Worm (Caenorhabditis elegans) whole organism, mixed stage, embryonic: ENCODE data around the gene C07D8.6.
"Not testable (repeated sequence)": the region's sequence is repeated elsewhere in the genome, so short reads cannot be mapped to it uniquely, and the experiment has no call there.

Experiments
- M03D4.4 ChIP-seq: sonication (generic microtip); optimal IDR thresholded peaks from 2 replicates; lab custom pipeline; 2017; ENCODE audit warnings: mild to moderate bottlenecking, missing genetic modification characterization, missing compliant biosample characterization
- bed-3 ChIP-seq: fragments of 200-800 bp; sonication (Bioruptor generic); optimal IDR thresholded peaks from 3 replicates; lab custom pipeline; 2018; ENCODE audit warnings: mild to moderate bottlenecking, missing genetic modification characterization, moderate library complexity, missing compliant biosample characterization
- blmp-1 ChIP-seq: fragments of 150-350 bp; optimal IDR thresholded peaks from 2 replicates; lab custom pipeline; 2014; ENCODE audit warnings: missing biosample characterization, missing genetic modification characterization
- ceh-83 ChIP-seq: fragments of 200-800 bp; sonication (Bioruptor generic); optimal IDR thresholded peaks from 2 replicates; lab custom pipeline; 2018; ENCODE audit warnings: mild to moderate bottlenecking, missing genetic modification characterization, missing compliant biosample characterization
- ces-1 ChIP-seq: fragments of 150-350 bp; optimal IDR thresholded peaks from 2 replicates; lab custom pipeline; 2014; ENCODE audit warnings: missing biosample characterization, missing genetic modification reagents, missing genetic modification characterization
- cnd-1 ChIP-seq: fragments of 200-800 bp; sonication (Bioruptor generic); optimal IDR thresholded peaks from 2 replicates; lab custom pipeline; 2018; ENCODE audit warnings: mild to moderate bottlenecking, missing genetic modification characterization, missing compliant biosample characterization
- drap-1 ChIP-seq: fragments of 200-800 bp; sonication (Bioruptor generic); optimal IDR thresholded peaks from 3 replicates; lab custom pipeline; 2018; ENCODE audit warnings: mild to moderate bottlenecking, missing genetic modification characterization, missing compliant biosample characterization
- elt-1 ChIP-seq: sonication (generic microtip); optimal IDR thresholded peaks from 2 replicates; lab custom pipeline; 2017; ENCODE audit warnings: missing genetic modification characterization, mild to moderate bottlenecking, missing compliant biosample characterization, antibody characterized with exemption, moderate library complexity, borderline replicate concordance; ENCODE audit not compliant: insufficient read depth
- elt-3 ChIP-seq: fragments of 150-350 bp; optimal IDR thresholded peaks from 2 replicates; lab custom pipeline; 2014; ENCODE audit warnings: missing biosample characterization, missing genetic modification characterization
- ham-2 ChIP-seq: fragments of 200-800 bp; sonication (Bioruptor generic); optimal IDR thresholded peaks from 2 replicates; lab custom pipeline; 2018; ENCODE audit warnings: mild to moderate bottlenecking, missing genetic modification characterization, missing compliant biosample characterization
- hlh-1 ChIP-seq: fragments of 150-350 bp; optimal IDR thresholded peaks from 2 replicates; lab custom pipeline; 2014; ENCODE audit warnings: missing biosample characterization, missing genetic modification reagents, missing genetic modification characterization
- lin-13 ChIP-seq: fragments of 150-350 bp; optimal IDR thresholded peaks from 2 replicates; lab custom pipeline; 2014; ENCODE audit warnings: missing biosample characterization, missing genetic modification characterization
- lin-32 ChIP-seq: fragments of 200-800 bp; sonication (Bioruptor generic); optimal IDR thresholded peaks from 2 replicates; lab custom pipeline; 2018; ENCODE audit warnings: mild to moderate bottlenecking, missing genetic modification characterization, missing compliant biosample characterization
- lsy-2 ChIP-seq: fragments of 150-350 bp; optimal IDR thresholded peaks from 2 replicates; lab custom pipeline; 2014; ENCODE audit warnings: missing biosample characterization, missing genetic modification characterization
- mab-5 ChIP-seq: fragments of 150-350 bp; optimal IDR thresholded peaks from 2 replicates; lab custom pipeline; 2014; ENCODE audit warnings: missing biosample characterization, missing genetic modification characterization
- mep-1 ChIP-seq: fragments of 150-350 bp; optimal IDR thresholded peaks from 2 replicates; lab custom pipeline; 2017; ENCODE audit warnings: missing biosample characterization, missing genetic modification reagents, missing genetic modification characterization, inconsistent platforms
- mls-2 ChIP-seq: sonication (generic microtip); optimal IDR thresholded peaks from 2 replicates; lab custom pipeline; 2016; ENCODE audit warnings: mild to moderate bottlenecking, missing genetic modification characterization, moderate library complexity, missing compliant biosample characterization
- nhr-12 ChIP-seq: fragments of 150-350 bp; optimal IDR thresholded peaks from 2 replicates; lab custom pipeline; 2014; ENCODE audit warnings: missing biosample characterization, missing genetic modification characterization
- nhr-237 ChIP-seq: fragments of 150-350 bp; optimal IDR thresholded peaks from 2 replicates; lab custom pipeline; 2014; ENCODE audit warnings: missing biosample characterization, missing genetic modification characterization
- nhr-76 ChIP-seq: sonication (generic microtip); optimal IDR thresholded peaks from 2 replicates; lab custom pipeline; 2017; ENCODE audit warnings: missing biosample characterization, missing genetic modification characterization
- pha-4 ChIP-seq: fragments of 150-350 bp; optimal IDR thresholded peaks from 2 replicates; lab custom pipeline; 2018; ENCODE audit warnings: missing biosample characterization, missing genetic modification reagents, missing genetic modification characterization
- sem-2 ChIP-seq: fragments of 200-800 bp; sonication (Bioruptor generic); optimal IDR thresholded peaks from 2 replicates; lab custom pipeline; 2018; ENCODE audit warnings: mild to moderate bottlenecking, missing genetic modification characterization, missing compliant biosample characterization
- sptf-1 ChIP-seq: sonication (generic microtip); optimal IDR thresholded peaks from 2 replicates; lab custom pipeline; 2017; ENCODE audit warnings: mild to moderate bottlenecking, missing genetic modification characterization, moderate library complexity, missing compliant biosample characterization
- tbx-8 ChIP-seq: fragments of 200-800 bp; sonication (Bioruptor generic); optimal IDR thresholded peaks from 2 replicates; lab custom pipeline; 2018; ENCODE audit warnings: mild to moderate bottlenecking, missing genetic modification characterization, moderate library complexity, missing compliant biosample characterization
- unc-120 ChIP-seq: sonication (generic microtip); optimal IDR thresholded peaks from 2 replicates; lab custom pipeline; 2017; ENCODE audit warnings: missing genetic modification characterization, missing compliant biosample characterization; ENCODE audit not compliant: poor library complexity, severe bottlenecking
- unc-39 ChIP-seq: fragments of 150-350 bp; optimal IDR thresholded peaks from 2 replicates; lab custom pipeline; 2014; ENCODE audit warnings: missing biosample characterization, missing genetic modification characterization
- unc-62 ChIP-seq: fragments of 150-350 bp; optimal IDR thresholded peaks from 2 replicates; lab custom pipeline; 2014; ENCODE audit warnings: missing biosample characterization, missing genetic modification reagents, missing genetic modification characterization
- zip-8 ChIP-seq: fragments of 150-350 bp; optimal IDR thresholded peaks from 2 replicates; lab custom pipeline; 2014; ENCODE audit warnings: missing biosample characterization, missing genetic modification characterization
- ztf-11 ChIP-seq: fragments of 150-350 bp; optimal IDR thresholded peaks from 2 replicates; lab custom pipeline; 2014; ENCODE audit warnings: missing biosample characterization, missing genetic modification characterization

Gene C07D8.6

DNA sequence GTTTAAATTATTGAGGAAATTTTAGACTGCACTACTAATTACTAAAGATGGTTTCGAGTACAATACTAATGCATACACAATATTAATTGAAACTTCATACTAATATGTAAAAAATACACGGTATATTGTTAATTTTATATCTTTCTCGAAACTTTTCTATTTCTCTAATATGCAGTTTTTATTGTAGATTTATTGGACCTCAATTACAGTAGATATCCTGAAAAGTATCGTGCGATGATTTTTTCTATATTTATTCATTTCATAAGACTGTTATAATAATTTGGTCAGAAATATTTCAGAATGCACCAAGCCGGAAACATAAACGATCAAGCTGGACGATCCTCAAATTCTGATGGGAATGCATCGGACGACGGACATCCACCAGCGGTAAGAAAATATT is 2.4 kb downstream of the C07D8.6 start, which contains the start of gene C07D8.5:
Gene C07D8.5 (plus strand): TSS at position 301 of the 400 bp plus-strand sequence.
- TF ChIP-seq zip-8: no peak
- no peak for TF ChIP-seq ceh-83 (GFP tag; lab: Kevin White, UChicago)
- no peak for TF ChIP-seq bed-3 (GFP tag; lab: Kevin White, UChicago)
- no peak for TF ChIP-seq nhr-76 (tag; lab: Kevin White, UChicago)
- TF ChIP-seq nhr-237: no peak
- no peak for TF ChIP-seq blmp-1
- no peak for TF ChIP-seq unc-39 (tag; lab: Kevin White, UChicago)
- no peak for TF ChIP-seq sptf-1 (tag; lab: Kevin White, UChicago)
- TF ChIP-seq tbx-8 (GFP tag; lab: Kevin White, UChicago): no peak
- no peak for TF ChIP-seq elt-1
- no peak for TF ChIP-seq lin-13 (tag; lab: Kevin White, UChicago)
- TF ChIP-seq mab-5 (tag; lab: Kevin White, UChicago): no peak

DNA sequence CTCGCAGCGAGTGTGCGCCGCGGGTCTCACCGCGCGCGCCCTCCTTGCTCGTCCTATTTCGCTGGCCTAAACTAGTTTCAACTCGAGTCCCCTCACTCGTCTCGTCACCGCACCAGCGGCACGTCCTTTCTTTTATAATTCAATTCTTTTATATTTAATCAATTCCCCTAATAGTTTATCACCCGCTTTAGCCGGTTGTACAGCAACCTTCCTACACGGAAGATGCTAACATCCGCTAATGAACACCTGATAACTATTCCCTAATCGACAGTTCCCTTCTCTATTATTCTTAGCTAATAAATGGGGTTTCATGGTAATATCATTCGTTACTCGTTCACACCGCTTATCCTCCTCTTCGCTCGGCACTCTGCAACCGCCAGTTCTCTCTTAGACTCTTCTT is 24.0 kb downstream of the C07D8.6 start, which contains the start of gene C56G3.2:
Gene C56G3.2 (plus strand): TSS at position 301 of the 400 bp plus-strand sequence.
- TF ChIP-seq cnd-1 (tag; lab: Kevin White, UChicago); lin-13 (tag; lab: Kevin White, UChicago); ham-2 (GFP tag; lab: Kevin White, UChicago): not testable (repeated sequence)

DNA sequence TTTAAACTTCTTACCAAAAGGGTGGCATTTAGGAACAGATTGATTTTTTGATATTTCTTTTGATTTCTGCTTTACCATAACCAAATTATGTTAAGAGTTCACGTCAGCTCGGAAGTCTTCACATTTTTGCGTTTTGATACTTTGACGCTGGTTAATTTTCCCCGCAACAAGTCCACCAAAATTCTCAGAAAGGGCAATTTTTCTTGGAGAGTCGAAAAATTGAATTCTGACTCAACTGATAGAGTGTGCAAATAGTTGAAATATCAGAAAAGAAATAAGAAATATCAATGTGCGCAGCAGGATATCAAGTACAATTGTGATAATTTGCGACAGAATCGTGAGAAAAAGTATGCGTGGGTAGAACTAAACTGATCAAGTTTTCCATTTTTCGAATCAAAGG is 28.5 kb downstream of the C07D8.6 start:
- TF ChIP-seq ztf-11 (tag; lab: Kevin White, UChicago): no peak
- TF ChIP-seq cnd-1 (tag; lab: Kevin White, UChicago): no peak
- no peak for TF ChIP-seq elt-1
- no peak for TF ChIP-seq nhr-76 (tag; lab: Kevin White, UChicago)
- no peak for TF ChIP-seq unc-120 (tag; lab: Kevin White, UChicago)
- TF ChIP-seq nhr-12 (tag; lab: Kevin White, UChicago): no peak
- TF ChIP-seq bed-3 (GFP tag; lab: Kevin White, UChicago): no peak
- TF ChIP-seq mep-1: no peak
- no peak for TF ChIP-seq sem-2 (GFP tag; lab: Kevin White, UChicago)
- TF ChIP-seq hlh-1 (tag; lab: Kevin White, UChicago): no peak

DNA sequence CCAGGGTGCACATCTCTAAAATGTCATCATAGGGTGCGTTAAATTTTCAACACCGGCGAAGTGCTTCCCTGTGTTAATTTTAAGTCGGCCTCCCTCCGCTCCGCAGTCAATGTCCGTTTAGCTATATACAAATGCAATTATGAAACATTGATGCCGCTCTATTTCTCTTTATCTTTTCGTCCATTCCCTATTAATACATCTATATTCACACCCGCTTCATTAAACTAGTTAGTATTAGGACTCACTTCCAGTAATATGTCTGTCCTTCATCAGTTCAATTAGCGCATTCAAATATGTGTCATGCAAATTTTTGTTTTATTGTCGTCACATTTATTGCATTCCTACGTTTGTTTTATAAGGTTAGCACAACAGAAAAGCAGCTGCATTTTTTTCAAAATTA is 30.6 kb downstream of the C07D8.6 start:
- TF ChIP-seq ham-2 (GFP tag; lab: Kevin White, UChicago) (no peak), ces-1 (GFP tag; lab: Kevin White, UChicago) (peak; percentile 63)

DNA sequence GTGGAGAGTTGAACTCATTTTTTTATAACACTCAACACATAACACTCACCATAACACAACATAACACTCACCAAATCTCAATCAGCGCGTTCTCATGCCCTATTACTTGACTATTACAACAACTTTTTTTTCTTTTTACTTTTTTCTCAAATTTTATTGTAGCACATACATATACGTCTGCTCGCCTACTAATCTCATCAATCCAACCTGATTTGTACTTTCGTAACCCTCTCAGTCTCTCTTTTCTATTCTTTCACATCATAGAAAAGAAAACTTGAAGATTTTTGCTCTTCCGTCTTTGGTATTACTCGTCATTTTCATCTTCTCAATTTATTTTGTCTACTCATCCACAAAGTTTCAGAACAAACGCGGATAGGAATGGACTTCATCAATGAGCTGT is 35.6 kb downstream of the C07D8.6 start, which contains the start of gene npr-8:
Gene npr-8 (plus strand): TSS at position 362 of the 400 bp plus-strand sequence.
- peak; percentile 48 for TF ChIP-seq ces-1 (GFP tag; lab: Kevin White, UChicago)
- TF ChIP-seq sem-2 (GFP tag; lab: Kevin White, UChicago): no peak
- no peak for TF ChIP-seq ceh-83 (GFP tag; lab: Kevin White, UChicago)

DNA sequence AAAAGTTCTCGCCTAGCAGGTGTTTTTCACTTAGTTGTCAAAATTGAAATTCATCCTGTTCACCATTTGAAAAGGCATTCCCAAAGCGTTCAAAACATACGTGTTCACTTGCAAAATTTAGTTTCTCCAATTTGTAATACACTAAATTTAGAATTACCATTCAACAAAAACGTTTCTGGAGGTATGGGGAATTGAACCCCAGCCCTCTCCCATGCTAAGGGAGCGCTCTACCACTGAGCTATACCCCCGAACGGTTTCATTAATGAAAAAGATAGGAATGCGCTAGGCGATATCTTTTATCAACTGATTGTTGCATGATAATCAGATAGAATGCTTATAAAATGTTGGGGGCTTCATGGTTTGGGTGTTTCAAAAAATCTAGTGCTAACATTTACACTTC is 37.3 kb downstream of the C07D8.6 start:
- TF ChIP-seq sptf-1 (tag; lab: Kevin White, UChicago) (no peak), cnd-1 (tag; lab: Kevin White, UChicago) (no peak), lsy-2 (tag; lab: Kevin White, UChicago) (no peak), ztf-11 (tag; lab: Kevin White, UChicago) (no peak), lin-32 (GFP tag; lab: Kevin White, UChicago) (no peak), hlh-1 (tag; lab: Kevin White, UChicago) (no peak), M03D4.4 (no peak), elt-3 (tag; lab: Kevin White, UChicago) (no peak), sem-2 (GFP tag; lab: Kevin White, UChicago) (no peak), drap-1 (no peak), zip-8 (no peak), pha-4 (tag; lab: Kevin White, UChicago) (no peak), nhr-12 (tag; lab: Kevin White, UChicago) (no peak), mls-2 (tag; lab: Kevin White, UChicago) (no peak), unc-62 (GFP tag; lab: Kevin White, UChicago) (no peak), unc-39 (tag; lab: Kevin White, UChicago) (no peak)
